Worm (Caenorhabditis elegans) whole organism, L3 larva: ENCODE data around the gene clec-123.

Experiments used
- ama-1 ChIP-seq: fragments of 150-350 bp; optimal IDR thresholded peaks from 2 replicates; lab custom pipeline; 2018
- fkh-10 ChIP-seq: sonication (generic microtip); optimal IDR thresholded peaks from 2 replicates; lab custom pipeline; 2017; ENCODE audit warnings: missing biosample characterization, missing genetic modification reagents, missing genetic modification characterization
- fos-1 ChIP-seq: fragments of 150-350 bp; optimal IDR thresholded peaks from 2 replicates; lab custom pipeline; 2014; ENCODE audit warnings: missing biosample characterization, missing genetic modification characterization
- jun-1 ChIP-seq: fragments of 150-350 bp; optimal IDR thresholded peaks from 2 replicates; lab custom pipeline; 2014; ENCODE audit warnings: missing biosample characterization, missing genetic modification reagents, missing genetic modification characterization
- lin-39 ChIP-seq: fragments of 150-350 bp; optimal IDR thresholded peaks from 2 replicates; lab custom pipeline; 2018; ENCODE audit warnings: missing biosample characterization, missing genetic modification reagents, missing genetic modification characterization
- mdl-1 ChIP-seq: fragments of 150-350 bp; optimal IDR thresholded peaks from 2 replicates; lab custom pipeline; 2014; ENCODE audit warnings: missing biosample characterization, missing genetic modification characterization
- nhr-237 ChIP-seq: fragments of 150-350 bp; optimal IDR thresholded peaks from 2 replicates; lab custom pipeline; 2014; ENCODE audit warnings: missing biosample characterization, missing genetic modification characterization
- nhr-28 ChIP-seq: fragments of 150-350 bp; optimal IDR thresholded peaks from 2 replicates; lab custom pipeline; 2014; ENCODE audit warnings: missing biosample characterization, missing genetic modification characterization
- nhr-76 ChIP-seq: fragments of 150-350 bp; sonication (generic microtip); optimal IDR thresholded peaks from 5 replicates; lab custom pipeline; 2014; ENCODE audit warnings: missing biosample characterization, missing genetic modification characterization
- pha-4 ChIP-seq: fragments of 150-350 bp; optimal IDR thresholded peaks from 2 replicates; lab custom pipeline; 2014; ENCODE audit warnings: missing biosample characterization, missing genetic modification reagents, missing genetic modification characterization
- unc-62 ChIP-seq: fragments of 150-350 bp; sonication (generic microtip); optimal IDR thresholded peaks from 4 replicates; lab custom pipeline; 2014; ENCODE audit warnings: missing biosample characterization, missing genetic modification reagents, missing genetic modification characterization

- TF ChIP-seq nhr-28 (tag; lab: Kevin White, UChicago) (no peak), fos-1 (tag; lab: Kevin White, UChicago) (no peak), nhr-76 (tag; lab: Kevin White, UChicago) (no peak), jun-1 (tag; lab: Kevin White, UChicago) (no peak), mdl-1 (tag; lab: Kevin White, UChicago) (no peak), pha-4 (tag; lab: Kevin White, UChicago) (no peak), unc-62 (GFP tag; lab: Kevin White, UChicago) (no peak), lin-39 (no peak), ama-1 (lab: Kevin White, UChicago) (no peak), fkh-10 (GFP tag; lab: Kevin White, UChicago) (no peak), nhr-237 (tag; lab: Kevin White, UChicago) (no peak)
Measured at ce11 chrII:3064631-3065030, 49.4 kb upstream of the clec-123 start.
